Fruit fly (Drosophila melanogaster): ENCODE results near the gene CG5902.

dm6 chr3R:23986479-23986930 lies at the start of gene CG5902, which contains the start of gene CG13603:
- TF ChIP-seq psq (optimal IDR thresholded peaks at IDR 0.05): no peak
- no peak for TF ChIP-seq ttk (optimal IDR thresholded peaks at IDR 0.05)
- TF ChIP-seq Sin3A (optimal IDR thresholded peaks at IDR 0.05): no peak
- TF ChIP-seq h (optimal IDR thresholded peaks at IDR 0.05): no peak
